Worm (Caenorhabditis elegans) whole organism, L3 larva: ENCODE measurements around the gene fbxc-21.

ENCODE experiments used
- R02D3.7 ChIP-seq: fragments of 150-350 bp; optimal IDR thresholded peaks from 2 replicates; lab custom pipeline; 2014; ENCODE audit warnings: missing biosample characterization, missing genetic modification characterization
- aly-2 ChIP-seq: fragments of 150-350 bp; optimal IDR thresholded peaks from 2 replicates; lab custom pipeline; 2014; ENCODE audit warnings: missing biosample characterization, missing genetic modification characterization
- ceh-16 ChIP-seq: sonication (generic microtip); optimal IDR thresholded peaks from 2 replicates; lab custom pipeline; 2017; ENCODE audit warnings: missing biosample characterization, missing genetic modification characterization
- ceh-28 ChIP-seq: fragments of 150-350 bp; optimal IDR thresholded peaks from 2 replicates; lab custom pipeline; 2014; ENCODE audit warnings: missing biosample characterization, missing genetic modification reagents, missing genetic modification characterization
- ceh-82 ChIP-seq: fragments of 150-350 bp; optimal IDR thresholded peaks from 2 replicates; lab custom pipeline; 2014; ENCODE audit warnings: missing biosample characterization, missing genetic modification characterization
- ceh-9 ChIP-seq: sonication (generic microtip); optimal IDR thresholded peaks from 2 replicates; lab custom pipeline; 2018; ENCODE audit warnings: missing biosample characterization, missing genetic modification characterization
- egl-27 ChIP-seq: sonication (generic microtip); optimal IDR thresholded peaks from 4 replicates; lab custom pipeline; 2017; ENCODE audit warnings: missing biosample characterization, missing genetic modification reagents, missing genetic modification characterization
- elt-1 ChIP-seq: fragments of 150-350 bp; optimal IDR thresholded peaks from 2 replicates; lab custom pipeline; 2014; ENCODE audit warnings: missing biosample characterization, missing genetic modification characterization
- elt-2 ChIP-seq: sonication (generic microtip); optimal IDR thresholded peaks from 2 replicates; lab custom pipeline; 2016; ENCODE audit warnings: missing genetic modification reagents, mild to moderate bottlenecking, missing genetic modification characterization, missing compliant biosample characterization
- elt-3 ChIP-seq, 3 experiments: fragments of 150-350 bp in 1 of 3; sonication (generic microtip) in 2 of 3; optimal IDR thresholded peaks; 2 replicates in 2 of 3; 4 replicates in 1 of 3; lab custom pipeline; 2014 to 2017; ENCODE audit warnings: missing biosample characterization in 3 of 3, missing genetic modification characterization in 3 of 3
- eor-1 ChIP-seq, 2 experiments: fragments of 150-350 bp; optimal IDR thresholded peaks; 2 replicates each; lab custom pipeline; 2014 to 2018; ENCODE audit warnings: missing biosample characterization in 2 of 2, missing genetic modification characterization in 2 of 2
- fkh-10 ChIP-seq: sonication (generic microtip); optimal IDR thresholded peaks from 2 replicates; lab custom pipeline; 2017; ENCODE audit warnings: missing biosample characterization, missing genetic modification reagents, missing genetic modification characterization
- fkh-2 ChIP-seq: fragments of 150-350 bp; optimal IDR thresholded peaks from 2 replicates; lab custom pipeline; 2014; ENCODE audit warnings: missing biosample characterization, missing genetic modification reagents, missing genetic modification characterization
- fos-1 ChIP-seq: fragments of 150-350 bp; optimal IDR thresholded peaks from 2 replicates; lab custom pipeline; 2014; ENCODE audit warnings: missing biosample characterization, missing genetic modification characterization
- hmg-11 ChIP-seq: sonication (generic microtip); optimal IDR thresholded peaks from 2 replicates; lab custom pipeline; 2016; ENCODE audit warnings: missing genetic modification characterization, missing compliant biosample characterization
- jun-1 ChIP-seq: fragments of 150-350 bp; optimal IDR thresholded peaks from 2 replicates; lab custom pipeline; 2014; ENCODE audit warnings: missing biosample characterization, missing genetic modification reagents, missing genetic modification characterization
- lin-15B ChIP-seq: fragments of 150-350 bp; optimal IDR thresholded peaks from 2 replicates; lab custom pipeline; 2014; ENCODE audit warnings: missing biosample characterization, missing genetic modification characterization
- mdl-1 ChIP-seq: fragments of 150-350 bp; optimal IDR thresholded peaks from 2 replicates; lab custom pipeline; 2014; ENCODE audit warnings: missing biosample characterization, missing genetic modification characterization
- nhr-11 ChIP-seq: fragments of 150-350 bp; optimal IDR thresholded peaks from 2 replicates; lab custom pipeline; 2014; ENCODE audit warnings: missing biosample characterization, missing genetic modification characterization
- nhr-12 ChIP-seq: fragments of 150-350 bp; optimal IDR thresholded peaks from 2 replicates; lab custom pipeline; 2014; ENCODE audit warnings: missing biosample characterization, missing genetic modification characterization
- nhr-23 ChIP-seq: fragments of 150-350 bp; optimal IDR thresholded peaks from 2 replicates; lab custom pipeline; 2014; ENCODE audit warnings: missing biosample characterization, missing genetic modification reagents, missing genetic modification characterization
- nhr-25 ChIP-seq: sonication (generic microtip); optimal IDR thresholded peaks from 2 replicates; lab custom pipeline; 2017; ENCODE audit warnings: missing biosample characterization, missing genetic modification characterization
- nhr-28 ChIP-seq: fragments of 150-350 bp; optimal IDR thresholded peaks from 2 replicates; lab custom pipeline; 2014; ENCODE audit warnings: missing biosample characterization, missing genetic modification characterization
- nhr-43 ChIP-seq: sonication (generic microtip); optimal IDR thresholded peaks from 2 replicates; lab custom pipeline; 2016; ENCODE audit warnings: mild to moderate bottlenecking, missing genetic modification characterization, missing compliant biosample characterization; ENCODE audit not compliant: poor library complexity, severe bottlenecking
- nhr-67 ChIP-seq: fragments of 150-350 bp; optimal IDR thresholded peaks from 2 replicates; lab custom pipeline; 2014; ENCODE audit warnings: missing biosample characterization, missing genetic modification characterization
- nhr-76 ChIP-seq: fragments of 150-350 bp; sonication (generic microtip); optimal IDR thresholded peaks from 5 replicates; lab custom pipeline; 2014; ENCODE audit warnings: missing biosample characterization, missing genetic modification characterization
- pqm-1 ChIP-seq: fragments of 150-350 bp; optimal IDR thresholded peaks from 2 replicates; lab custom pipeline; 2017; ENCODE audit warnings: missing biosample characterization, missing genetic modification characterization, inconsistent platforms
- skn-1 ChIP-seq: fragments of 150-350 bp; optimal IDR thresholded peaks from 2 replicates; lab custom pipeline; 2014; ENCODE audit warnings: missing biosample characterization, missing genetic modification characterization
- snpc-4 ChIP-seq: fragments of 150-350 bp; optimal IDR thresholded peaks from 2 replicates; lab custom pipeline; 2014; ENCODE audit warnings: missing biosample characterization, missing genetic modification characterization
- tbx-2 ChIP-seq: sonication (generic microtip); optimal IDR thresholded peaks from 2 replicates; lab custom pipeline; 2016; ENCODE audit warnings: mild to moderate bottlenecking, missing genetic modification characterization, missing compliant biosample characterization
- unc-39 ChIP-seq: sonication (generic microtip); optimal IDR thresholded peaks from 4 replicates; lab custom pipeline; 2017; ENCODE audit warnings: missing biosample characterization, missing genetic modification characterization
- unc-62 ChIP-seq: fragments of 150-350 bp; sonication (generic microtip); optimal IDR thresholded peaks from 4 replicates; lab custom pipeline; 2014; ENCODE audit warnings: missing biosample characterization, missing genetic modification reagents, missing genetic modification characterization
- zag-1 ChIP-seq: fragments of 150-350 bp; optimal IDR thresholded peaks from 2 replicates; lab custom pipeline; 2014; ENCODE audit warnings: missing biosample characterization, missing genetic modification characterization

Gene fbxc-21

ce11 chrII:1653397-1653796 lies 39.3 kb downstream of the fbxc-21 start, which contains the start of gene fbxb-15:
fbxb-15 (minus strand) TSS chrII:1653497.
- no peak for TF ChIP-seq nhr-25 (tag; lab: Kevin White, UChicago)
- TF ChIP-seq nhr-12 (tag; lab: Kevin White, UChicago) = no peak
- TF ChIP-seq skn-1 (tag; lab: Kevin White, UChicago) = no peak
- no peak for TF ChIP-seq nhr-11 (tag; lab: Kevin White, UChicago)
- TF ChIP-seq ceh-28 (tag; lab: Kevin White, UChicago) = no peak
- TF ChIP-seq snpc-4 (tag; lab: Kevin White, UChicago) = no peak
- TF ChIP-seq nhr-23 (tag; lab: Kevin White, UChicago) = no peak
- no peak for TF ChIP-seq nhr-67 (tag; lab: Kevin White, UChicago)
- no peak for TF ChIP-seq hmg-11 (tag; lab: Kevin White, UChicago)
- no peak for TF ChIP-seq ceh-82 (tag; lab: Kevin White, UChicago)
- no peak for TF ChIP-seq ceh-16 (tag; lab: Kevin White, UChicago)
- TF ChIP-seq elt-3 (tag; optimal IDR thresholded peaks at IDR 0.05; lab: Kevin White, UChicago) = no peak
- no peak for TF ChIP-seq eor-1 (tag; optimal IDR thresholded peaks at IDR 0.05; lab: Kevin White, UChicago)
- TF ChIP-seq fkh-2 (tag; lab: Kevin White, UChicago) = no peak
- no peak for TF ChIP-seq ceh-9 (tag; lab: Kevin White, UChicago)
- TF ChIP-seq tbx-2 = no peak
- TF ChIP-seq egl-27 (tag; lab: Kevin White, UChicago) = no peak

- TF ChIP-seq nhr-76 (tag; lab: Kevin White, UChicago) (no peak), fkh-10 (GFP tag; lab: Kevin White, UChicago) (peak; percentile 15)
Observed at ce11 chrII:1651804-1652203, 40.9 kb downstream of the fbxc-21 start, which contains the start of gene fbxb-16. fbxb-16 (minus strand) TSS chrII:1651904.

ce11 chrII:1650502-1650901 lies 42.2 kb downstream of the fbxc-21 start, which contains the start of gene fbxb-20:
fbxb-20 (minus strand) TSS chrII:1650602.
- TF ChIP-seq ceh-82 (tag; lab: Kevin White, UChicago) (no peak), elt-2 (tag; lab: Kevin White, UChicago) (no peak), R02D3.7 (no peak), ceh-9 (tag; lab: Kevin White, UChicago) (no peak), aly-2 (tag; lab: Kevin White, UChicago) (no peak), tbx-2 (no peak), pqm-1 (tag; lab: Kevin White, UChicago) (no peak), zag-1 (tag; lab: Kevin White, UChicago) (no peak), lin-15B (tag; lab: Kevin White, UChicago) (no peak)

ce11 chrII:1648768-1649167 lies 44.0 kb downstream of the fbxc-21 start, which contains the start of gene fbxb-21:
fbxb-21 (minus strand) TSS chrII:1648868.
- TF ChIP-seq elt-1 (tag; lab: Kevin White, UChicago) = no peak
- TF ChIP-seq fkh-10 (GFP tag; lab: Kevin White, UChicago) = peak; percentile 44
- TF ChIP-seq, all 47 proteins: peak for 1

ce11 chrII:1646199-1646598 lies 46.5 kb downstream of the fbxc-21 start, which contains the start of gene ZC204.17:
ZC204.17 (minus strand) TSS chrII:1646299.
- no peak for TF ChIP-seq unc-39 (tag; lab: Kevin White, UChicago)
- TF ChIP-seq nhr-25 (tag; lab: Kevin White, UChicago) = no peak
- no peak for TF ChIP-seq fkh-2 (tag; lab: Kevin White, UChicago)
- no peak for TF ChIP-seq jun-1 (tag; lab: Kevin White, UChicago)
- TF ChIP-seq unc-62 (GFP tag; lab: Kevin White, UChicago) = no peak
- TF ChIP-seq mdl-1 (tag; lab: Kevin White, UChicago) = no peak
- TF ChIP-seq fos-1 (tag; lab: Kevin White, UChicago) = no peak
- TF ChIP-seq tbx-2 = no peak
- TF ChIP-seq, all 47 proteins: peak for 0

ce11 chrII:1644777-1645348 lies 47.9 kb downstream of the fbxc-21 start, which contains the start of gene ZC204.6:
ZC204.6 (minus strand) TSS chrII:1644827.
- TF ChIP-seq nhr-23 (tag; lab: Kevin White, UChicago) (no peak), ceh-16 (tag; lab: Kevin White, UChicago) (no peak), unc-39 (tag; lab: Kevin White, UChicago) (no peak), nhr-25 (tag; lab: Kevin White, UChicago) (no peak), elt-1 (tag; lab: Kevin White, UChicago) (no peak), snpc-4 (tag; lab: Kevin White, UChicago) (no peak), eor-1 (tag; optimal IDR thresholded peaks at IDR 0.05; lab: Kevin White, UChicago) (no peak), nhr-28 (tag; lab: Kevin White, UChicago) (no peak), nhr-43 (tag; lab: Kevin White, UChicago) (no peak)
